Fruit fly (Drosophila melanogaster) whole organism, embryonic: ENCODE results near the gene CG5715.

Experiments
- Ada2b ChIP-seq: fragments of 200-800 bp; sonication (Bioruptor generic); IDR thresholded peaks from 2 replicates; pipeline ENCODE4 v1.3.6; 2022; ENCODE audit warnings: missing biosample characterization, missing genetic modification characterization
- Asciz ChIP-seq: fragments of 200-800 bp; sonication (Bioruptor generic); optimal IDR thresholded peaks from 2 replicates; lab custom pipeline; 2017; ENCODE audit warnings: missing biosample characterization, mild to moderate bottlenecking, missing genetic modification characterization, missing genetic modification reagents
- Atf-2 ChIP-seq: fragments of 200-800 bp; sonication (Bioruptor generic); optimal IDR thresholded peaks from 2 replicates; lab custom pipeline; 2016; ENCODE audit warnings: missing biosample characterization, missing genetic modification characterization
- Atf6 ChIP-seq: fragments of 200-800 bp; sonication (Bioruptor generic); IDR thresholded peaks from 2 replicates; pipeline ENCODE4 v1.3.6; 2022; ENCODE audit warnings: missing biosample characterization, missing genetic modification characterization
- CG11247 ChIP-seq: fragments of 200-800 bp; sonication (Bioruptor generic); IDR thresholded peaks from 2 replicates; pipeline ENCODE4 v1.3.6; 2022; ENCODE audit warnings: missing biosample characterization, missing genetic modification characterization
- CG12071 ChIP-seq: fragments of 200-800 bp; sonication (Bioruptor generic); optimal IDR thresholded peaks from 3 replicates; lab custom pipeline; 2018; ENCODE audit warnings: missing biosample characterization, mild to moderate bottlenecking, missing genetic modification characterization
- CG12659 ChIP-seq: fragments of 200-800 bp; sonication (Bioruptor generic); optimal IDR thresholded peaks from 3 replicates; lab custom pipeline; 2017; ENCODE audit warnings: mild to moderate bottlenecking, missing biosample characterization, missing genetic modification reagents, missing genetic modification characterization
- CG12744 ChIP-seq: fragments of 200-800 bp; sonication (Bioruptor generic); optimal IDR thresholded peaks from 2 replicates; lab custom pipeline; 2016; ENCODE audit warnings: missing biosample characterization, missing genetic modification characterization
- CG12769 ChIP-seq: fragments of 200-800 bp; sonication (Bioruptor generic); optimal IDR thresholded peaks from 2 replicates; lab custom pipeline; 2019; ENCODE audit warnings: missing biosample characterization, mild to moderate bottlenecking, missing genetic modification characterization, moderate library complexity
- CG15011 ChIP-seq: fragments of 200-800 bp; sonication (Bioruptor generic); optimal IDR thresholded peaks from 3 replicates; lab custom pipeline; 2018; ENCODE audit warnings: missing biosample characterization, mild to moderate bottlenecking, missing genetic modification characterization
- CG17385 ChIP-seq: fragments of 200-800 bp; sonication (Bioruptor generic); optimal IDR thresholded peaks from 3 replicates; lab custom pipeline; 2018; ENCODE audit warnings: missing biosample characterization, mild to moderate bottlenecking, missing genetic modification characterization
- CG18262 ChIP-seq: fragments of 200-800 bp; optimal IDR thresholded peaks from 3 replicates; lab custom pipeline; 2019; ENCODE audit warnings: missing biosample characterization, mild to moderate bottlenecking, missing genetic modification characterization, moderate library complexity
- CG3065 ChIP-seq: fragments of 200-800 bp; sonication (Bioruptor generic); optimal IDR thresholded peaks from 2 replicates; lab custom pipeline; 2016; ENCODE audit warnings: missing biosample characterization, missing genetic modification characterization
- CG31224 ChIP-seq: fragments of 200-800 bp; sonication (Bioruptor generic); IDR thresholded peaks from 2 replicates; pipeline ENCODE4 v1.3.6; 2022; ENCODE audit warnings: missing biosample characterization, missing genetic modification characterization
- CG34224 ChIP-seq: fragments of 200-800 bp; sonication (Bioruptor generic); IDR thresholded peaks from 3 replicates; pipeline ENCODE4 v1.3.6; 2022; ENCODE audit warnings: missing biosample characterization, missing genetic modification characterization; ENCODE audit not compliant: partially characterized antibody
- CG6175 ChIP-seq: fragments of 200-800 bp; sonication (Bioruptor generic); IDR thresholded peaks from 3 replicates; pipeline ENCODE4 v1.3.6; 2022; ENCODE audit warnings: missing biosample characterization, missing genetic modification characterization
- CG6689 ChIP-seq: fragments of 200-800 bp; sonication (Bioruptor generic); IDR thresholded peaks from 2 replicates; pipeline ENCODE4 v1.3.6; 2022; ENCODE audit warnings: missing biosample characterization, missing genetic modification characterization
- CG6854 ChIP-seq: fragments of 200-800 bp; sonication (Bioruptor generic); optimal IDR thresholded peaks from 3 replicates; lab custom pipeline; 2017; ENCODE audit warnings: missing biosample characterization, mild to moderate bottlenecking, missing genetic modification characterization
- CG7987 ChIP-seq: fragments of 200-800 bp; sonication (Bioruptor generic); optimal IDR thresholded peaks from 2 replicates; lab custom pipeline; 2018; ENCODE audit warnings: missing biosample characterization, mild to moderate bottlenecking, missing genetic modification characterization, moderate library complexity
- CG8290 ChIP-seq, 3 experiments: fragments of 200-800 bp; sonication (Bioruptor generic); optimal IDR thresholded peaks; 2 replicates each; lab custom pipeline; 2016 to 2019; ENCODE audit warnings: missing biosample characterization in 3 of 3, missing genetic modification characterization in 3 of 3, mild to moderate bottlenecking in 2 of 3, moderate library complexity in 1 of 3
- CG8944 ChIP-seq: fragments of 200-800 bp; sonication (Bioruptor generic); optimal IDR thresholded peaks from 3 replicates; lab custom pipeline; 2016; ENCODE audit warnings: missing biosample characterization, missing genetic modification characterization
- CrebB ChIP-seq: fragments of 200-800 bp; sonication (Bioruptor generic); optimal IDR thresholded peaks from 3 replicates; lab custom pipeline; 2018; ENCODE audit warnings: missing biosample characterization, mild to moderate bottlenecking, missing genetic modification characterization
- Hey ChIP-seq: fragments of 200-800 bp; sonication (Bioruptor generic); optimal IDR thresholded peaks from 3 replicates; lab custom pipeline; 2018; ENCODE audit warnings: missing biosample characterization, mild to moderate bottlenecking, missing genetic modification characterization
- Hr3 ChIP-seq: fragments of 200-800 bp; sonication (Bioruptor generic); optimal IDR thresholded peaks from 3 replicates; lab custom pipeline; 2016; ENCODE audit warnings: missing biosample characterization, missing genetic modification characterization
- Hr78 ChIP-seq, 2 experiments: fragments of 200-800 bp in 1 of 2; fragments of >200 bp in 1 of 2; sonication (Bioruptor generic) in 1 of 2; optimal IDR thresholded peaks; 2 replicates each; lab custom pipeline; 2017 to 2019; ENCODE audit warnings: missing biosample characterization in 2 of 2, missing genetic modification characterization in 2 of 2, mild to moderate bottlenecking in 1 of 2, moderate library complexity in 1 of 2
- MBD-R2 ChIP-seq: fragments of 200-800 bp; sonication (Bioruptor generic); IDR thresholded peaks from 2 replicates; pipeline ENCODE4 v1.3.6; 2022; ENCODE audit warnings: missing biosample characterization, missing genetic modification characterization
- MESR4 ChIP-seq: fragments of 200-800 bp; sonication (Bioruptor generic); optimal IDR thresholded peaks from 2 replicates; lab custom pipeline; 2018; ENCODE audit warnings: missing biosample characterization, mild to moderate bottlenecking, missing genetic modification characterization, moderate library complexity
- MTF-1 ChIP-seq: fragments of 200-800 bp; sonication (Bioruptor generic); optimal IDR thresholded peaks from 2 replicates; lab custom pipeline; 2018; ENCODE audit warnings: missing biosample characterization, mild to moderate bottlenecking, missing genetic modification characterization, borderline replicate concordance
- Opbp ChIP-seq: fragments of 200-800 bp; sonication (Bioruptor generic); IDR thresholded peaks from 3 replicates; pipeline ENCODE4 v1.3.6; 2022; ENCODE audit warnings: missing biosample characterization, missing genetic modification characterization; ENCODE audit not compliant: partially characterized antibody
- Rfx ChIP-seq: fragments of 200-800 bp; sonication (Bioruptor generic); IDR thresholded peaks from 2 replicates; pipeline ENCODE4 v1.3.6; 2022; ENCODE audit warnings: missing biosample characterization, missing genetic modification characterization
- Spps ChIP-seq: fragments of 200-800 bp; sonication (Bioruptor generic); optimal IDR thresholded peaks from 2 replicates; lab custom pipeline; 2018; ENCODE audit warnings: missing biosample characterization, mild to moderate bottlenecking, missing genetic modification characterization
- abd-A ChIP-seq: fragments of 200-800 bp; sonication (Bioruptor generic); optimal IDR thresholded peaks from 3 replicates; lab custom pipeline; 2019; ENCODE audit warnings: missing biosample characterization, mild to moderate bottlenecking, missing genetic modification characterization, moderate library complexity
- ase ChIP-seq: fragments of 200-800 bp; sonication (Bioruptor generic); IDR thresholded peaks from 3 replicates; pipeline ENCODE4 v1.3.6; 2022; ENCODE audit warnings: missing biosample characterization, missing genetic modification characterization
- bowl ChIP-seq: fragments of 200-800 bp; sonication (Bioruptor generic); IDR thresholded peaks from 2 replicates; pipeline ENCODE4 v1.3.6; 2022; ENCODE audit warnings: missing biosample characterization, missing genetic modification characterization
- crp ChIP-seq, 2 experiments: fragments of 200-800 bp; sonication (Bioruptor generic); optimal IDR thresholded peaks; 2 replicates in 1 of 2; 3 replicates in 1 of 2; lab custom pipeline; 2017; ENCODE audit warnings: missing biosample characterization in 2 of 2, missing genetic modification characterization in 2 of 2, mild to moderate bottlenecking in 1 of 2, moderate library complexity in 1 of 2
- danr ChIP-seq: fragments of 200-800 bp; sonication (Bioruptor generic); IDR thresholded peaks from 2 replicates; pipeline ENCODE4 v1.3.6; 2022; ENCODE audit warnings: missing biosample characterization, missing genetic modification characterization
- eve ChIP-seq, 2 experiments: fragments of >200 bp; optimal IDR thresholded peaks; 2 replicates each; lab custom pipeline; 2017; ENCODE audit warnings: missing biosample characterization in 2 of 2, missing genetic modification characterization in 2 of 2
- fd3F ChIP-seq: fragments of 200-800 bp; sonication (Bioruptor generic); optimal IDR thresholded peaks from 2 replicates; lab custom pipeline; 2018; ENCODE audit warnings: missing biosample characterization, mild to moderate bottlenecking, missing genetic modification characterization, moderate library complexity
- ftz-f1 ChIP-seq: fragments of 200-800 bp; sonication (Bioruptor generic); optimal IDR thresholded peaks from 2 replicates; lab custom pipeline; 2016; ENCODE audit warnings: missing biosample characterization, missing genetic modification characterization
- hbn ChIP-seq: fragments of 200-800 bp; sonication (Bioruptor generic); IDR thresholded peaks from 2 replicates; pipeline ENCODE4 v1.3.6; 2022; ENCODE audit warnings: missing biosample characterization, missing genetic modification characterization; ENCODE audit not compliant: partially characterized antibody
- kah ChIP-seq: fragments of 200-800 bp; sonication (Bioruptor generic); optimal IDR thresholded peaks from 2 replicates; lab custom pipeline; 2018; ENCODE audit warnings: missing biosample characterization, mild to moderate bottlenecking, missing genetic modification characterization
- mam ChIP-seq: fragments of 200-800 bp; sonication (Bioruptor generic); optimal IDR thresholded peaks from 3 replicates; lab custom pipeline; 2016; ENCODE audit warnings: missing biosample characterization, missing genetic modification characterization
- mirr ChIP-seq: fragments of 200-800 bp; sonication (Bioruptor generic); optimal IDR thresholded peaks from 3 replicates; lab custom pipeline; 2018; ENCODE audit warnings: missing biosample characterization, mild to moderate bottlenecking, missing genetic modification characterization
- nerfin-2 ChIP-seq: fragments of 200-800 bp; sonication (Bioruptor generic); IDR thresholded peaks from 2 replicates; pipeline ENCODE4 v1.3.6; 2022; ENCODE audit warnings: missing biosample characterization, missing genetic modification characterization; ENCODE audit not compliant: partially characterized antibody
- peb ChIP-seq: fragments of 200-800 bp; sonication (Bioruptor generic); IDR thresholded peaks from 2 replicates; pipeline ENCODE4 v1.3.6; 2022; ENCODE audit warnings: missing biosample characterization, missing genetic modification characterization
- repo ChIP-seq: fragments of 200-800 bp; sonication (Bioruptor generic); optimal IDR thresholded peaks from 2 replicates; lab custom pipeline; 2016; ENCODE audit warnings: missing biosample characterization, missing genetic modification characterization
- slp2 ChIP-seq: fragments of 200-800 bp; sonication (Bioruptor generic); optimal IDR thresholded peaks from 2 replicates; lab custom pipeline; 2016; ENCODE audit warnings: missing biosample characterization, missing genetic modification characterization

The CG5715 gene

DNA sequence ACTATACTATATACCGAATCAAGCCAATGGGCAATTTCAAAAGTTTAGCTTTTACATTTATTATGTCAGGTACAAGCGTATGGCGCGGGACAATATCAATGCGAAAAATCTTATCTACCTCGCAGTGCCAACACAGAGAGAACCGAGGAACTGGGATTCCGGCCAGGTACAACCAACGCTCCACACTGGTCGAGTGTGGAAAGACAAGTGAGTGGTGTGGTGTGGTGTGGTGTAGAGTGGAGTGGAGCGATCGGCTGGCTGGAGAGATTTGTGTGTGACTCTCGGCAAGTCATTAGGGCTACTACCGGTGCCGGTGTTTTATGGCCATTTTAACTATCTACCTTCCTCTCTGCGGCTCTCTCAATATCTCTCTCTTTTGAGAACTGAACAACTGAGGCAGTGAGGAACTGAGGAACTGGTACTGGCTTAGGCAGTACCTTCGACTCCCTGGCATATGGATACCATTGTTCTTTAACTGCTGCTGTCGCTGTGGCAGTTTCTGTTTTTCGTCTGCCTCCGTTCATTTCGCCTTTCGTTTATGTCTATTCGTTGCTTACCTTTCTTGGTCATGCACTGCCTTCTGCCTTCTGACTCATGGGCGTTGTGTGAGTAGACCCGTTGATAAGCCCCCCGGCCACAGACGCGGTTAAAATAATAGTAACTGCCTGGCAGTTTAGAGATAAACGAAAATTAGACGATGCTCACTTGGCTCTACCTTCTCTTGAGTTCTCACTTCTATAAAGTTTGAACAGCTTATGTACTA lies 34.7 kb downstream of the CG5715 start (continued):
- TF ChIP-seq repo (peak; percentile 82), CG11247 (GFP tag; lab: Robert Waterston, UW) (peak; percentile 87), Hr78 (GFP tag; optimal IDR thresholded peaks at IDR 0.05; lab: Kevin White, UChicago) (peak in 1 of 2 experiments; percentile 73), Spps (peak; percentile 74), CG18262 (tag; lab: Kevin White, UChicago) (peak; percentile 91), CG12769 (tag; lab: Kevin White, UChicago) (peak; percentile 96), Asciz (GFP tag; lab: Kevin White, UChicago) (peak; percentile 77), slp2 (GFP tag; lab: Kevin White, UChicago) (peak; percentile 84), CG6854 (GFP tag; lab: Kevin White, UChicago) (peak; percentile 79), mam (GFP tag; lab: Kevin White, UChicago) (peak; percentile 93), Opbp (GFP tag; lab: Robert Waterston, UW) (no peak), CG12744 (GFP tag; lab: Kevin White, UChicago) (peak; percentile 72), nerfin-2 (no peak), CG34224 (GFP tag; lab: Robert Waterston, UW) (no peak; the same call in 1 of the 3 replicates), peb (peak; percentile 80), CG15011 (GFP tag; lab: Kevin White, UChicago) (peak; percentile 84), CG6175 (GFP tag; lab: Robert Waterston, UW) (peak; percentile 68; the same call in 2 of the 3 replicates), Hey (tag; lab: Kevin White, UChicago) (peak; percentile 16), Ada2b (peak; percentile 86), mirr (GFP tag; lab: Kevin White, UChicago) (peak; percentile 22), hbn (GFP tag; lab: Robert Waterston, UW) (no peak), CG17385 (GFP tag; lab: Kevin White, UChicago) (peak; percentile 85), CG8290 (GFP tag; optimal IDR thresholded peaks at IDR 0.05; lab: Kevin White, UChicago) (no peak), CG8290 (tag; optimal IDR thresholded peaks at IDR 0.05; lab: Kevin White, UChicago) (peak; percentile 52 to 98), CG12659 (peak; percentile 91), MESR4 (no peak), CG7987 (GFP tag; lab: Kevin White, UChicago) (peak; percentile 81), abd-A (no peak), crp (GFP tag; optimal IDR thresholded peaks at IDR 0.05; lab: Kevin White, UChicago) (no peak), CrebB (tag; lab: Kevin White, UChicago) (peak; percentile 81), CG12071 (GFP tag; lab: Kevin White, UChicago) (peak; percentile 88), fd3F (GFP tag; lab: Kevin White, UChicago) (peak; percentile 84), danr (GFP tag; lab: Robert Waterston, UW) (peak; percentile 69), kah (GFP tag; lab: Kevin White, UChicago) (peak; percentile 50), MBD-R2 (GFP tag; lab: Robert Waterston, UW) (peak; percentile 80), Rfx (GFP tag; lab: Robert Waterston, UW) (peak; percentile 93), Atf6 (GFP tag; lab: Robert Waterston, UW) (peak; percentile 84; the same call in 1 of the 2 replicates), CG6689 (GFP tag; lab: Robert Waterston, UW) (peak; percentile 88), Hr3 (GFP tag; lab: Kevin White, UChicago) (peak; percentile 84), ase (GFP tag; lab: Robert Waterston, UW) (peak; percentile 77; the same call in 2 of the 3 replicates), eve (GFP tag; optimal IDR thresholded peaks at IDR 0.05; lab: Kevin White, UChicago) (peak in 1 of 2 experiments; percentile 73), MTF-1 (peak; percentile 85), Atf-2 (peak; percentile 88), bowl (GFP tag; lab: Robert Waterston, UW) (peak; percentile 70; the same call in 1 of the 2 replicates), ftz-f1 (GFP tag; lab: Kevin White, UChicago) (no peak), CG8944 (peak; percentile 82), CG3065 (GFP tag; lab: Kevin White, UChicago) (peak; percentile 85), CG31224 (GFP tag; lab: Robert Waterston, UW) (peak; percentile 81)
